Worm (Caenorhabditis elegans) whole organism, late embryonic: Measurements from ENCODE around the gene F46C8.1.

ENCODE experiments used
- C38D4.7 ChIP-seq: fragments of 200-800 bp; sonication (Bioruptor generic); optimal IDR thresholded peaks from 2 replicates; lab custom pipeline; 2018; ENCODE audit warnings: mild to moderate bottlenecking, missing genetic modification characterization, moderate library complexity, missing compliant biosample characterization
- F13H6.1 ChIP-seq: sonication (generic microtip); optimal IDR thresholded peaks from 2 replicates; lab custom pipeline; 2016; ENCODE audit warnings: missing genetic modification characterization, missing compliant biosample characterization
- K02D7.2 ChIP-seq: sonication (generic microtip); optimal IDR thresholded peaks from 2 replicates; lab custom pipeline; 2017; ENCODE audit warnings: mild to moderate bottlenecking, missing genetic modification characterization, missing compliant biosample characterization
- K09A11.1 ChIP-seq: sonication (generic microtip); optimal IDR thresholded peaks from 2 replicates; lab custom pipeline; 2017; ENCODE audit warnings: antibody characterized with exemption, mild to moderate bottlenecking, missing genetic modification characterization, missing compliant biosample characterization; ENCODE audit not compliant: insufficient read depth
- T23F11.4 ChIP-seq: fragments of 200-800 bp; sonication (Bioruptor generic); optimal IDR thresholded peaks from 2 replicates; lab custom pipeline; 2018; ENCODE audit warnings: mild to moderate bottlenecking, missing genetic modification characterization, missing compliant biosample characterization
- Y22D7AL.16 ChIP-seq: sonication (generic microtip); optimal IDR thresholded peaks from 2 replicates; lab custom pipeline; 2016; ENCODE audit warnings: missing genetic modification characterization, missing compliant biosample characterization
- ahr-1 ChIP-seq: sonication (generic microtip); optimal IDR thresholded peaks from 2 replicates; lab custom pipeline; 2016; ENCODE audit warnings: missing genetic modification characterization, missing compliant biosample characterization
- ama-1 ChIP-seq: fragments of 150-350 bp; optimal IDR thresholded peaks from 2 replicates; lab custom pipeline; 2014
- ceh-18 ChIP-seq: sonication (generic microtip); optimal IDR thresholded peaks from 2 replicates; lab custom pipeline; 2016; ENCODE audit warnings: missing genetic modification characterization, missing compliant biosample characterization
- ceh-19 ChIP-seq: fragments of 200-800 bp; sonication (Bioruptor generic); optimal IDR thresholded peaks from 2 replicates; lab custom pipeline; 2018; ENCODE audit warnings: mild to moderate bottlenecking, missing genetic modification characterization, missing compliant biosample characterization
- ceh-30 ChIP-seq: fragments of 150-350 bp; optimal IDR thresholded peaks from 2 replicates; lab custom pipeline; 2014; ENCODE audit warnings: missing biosample characterization, missing genetic modification characterization
- ceh-31 ChIP-seq: sonication (generic microtip); optimal IDR thresholded peaks from 2 replicates; lab custom pipeline; 2016; ENCODE audit warnings: missing genetic modification characterization, missing compliant biosample characterization
- ceh-34 ChIP-seq: sonication (generic microtip); optimal IDR thresholded peaks from 2 replicates; lab custom pipeline; 2016; ENCODE audit warnings: mild to moderate bottlenecking, missing genetic modification characterization, missing compliant biosample characterization
- ceh-45 ChIP-seq: fragments of 200-800 bp; sonication (Bioruptor generic); IDR thresholded peaks from 2 replicates; pipeline ENCODE4 v1.3.6; 2022; ENCODE audit warnings: missing genetic modification reagents, missing genetic modification characterization, missing compliant biosample characterization
- ceh-48 ChIP-seq: sonication (generic microtip); optimal IDR thresholded peaks from 2 replicates; lab custom pipeline; 2016; ENCODE audit warnings: missing genetic modification characterization, inconsistent platforms, missing compliant biosample characterization
- ceh-6 ChIP-seq: fragments of 200-800 bp; sonication (Bioruptor generic); optimal IDR thresholded peaks from 2 replicates; lab custom pipeline; 2018; ENCODE audit warnings: mild to moderate bottlenecking, missing genetic modification characterization, missing compliant biosample characterization
- ceh-9 ChIP-seq: sonication (generic microtip); optimal IDR thresholded peaks from 2 replicates; lab custom pipeline; 2016; ENCODE audit warnings: mild to moderate bottlenecking, missing genetic modification characterization, inconsistent platforms, missing compliant biosample characterization
- che-1 ChIP-seq: sonication (generic microtip); optimal IDR thresholded peaks from 2 replicates; lab custom pipeline; 2016; ENCODE audit warnings: mild to moderate bottlenecking, missing genetic modification characterization, missing compliant biosample characterization
- dmd-4 ChIP-seq: sonication (generic microtip); optimal IDR thresholded peaks from 2 replicates; lab custom pipeline; 2016; ENCODE audit warnings: borderline replicate concordance, missing genetic modification characterization, missing compliant biosample characterization
- elt-2 ChIP-seq: sonication (generic microtip); optimal IDR thresholded peaks from 2 replicates; lab custom pipeline; 2016; ENCODE audit warnings: missing genetic modification reagents, missing genetic modification characterization, missing compliant biosample characterization
- ets-4 ChIP-seq: sonication (generic microtip); optimal IDR thresholded peaks from 2 replicates; lab custom pipeline; 2016; ENCODE audit warnings: missing genetic modification characterization, missing compliant biosample characterization
- fax-1 ChIP-seq: sonication (generic microtip); optimal IDR thresholded peaks from 2 replicates; lab custom pipeline; 2016; ENCODE audit warnings: missing genotype, missing genetic modification characterization, missing compliant biosample characterization
- fkh-10 ChIP-seq: fragments of 150-350 bp; optimal IDR thresholded peaks from 2 replicates; lab custom pipeline; 2014; ENCODE audit warnings: missing biosample characterization, missing genetic modification reagents, missing genetic modification characterization
- fkh-6 ChIP-seq: sonication (generic microtip); optimal IDR thresholded peaks from 2 replicates; lab custom pipeline; 2016; ENCODE audit warnings: missing genetic modification characterization, missing compliant biosample characterization
- gmeb-2 ChIP-seq: sonication (generic microtip); optimal IDR thresholded peaks from 2 replicates; lab custom pipeline; 2016; ENCODE audit warnings: missing genetic modification characterization, inconsistent platforms, missing compliant biosample characterization
- hlh-13 ChIP-seq: fragments of 200-800 bp; sonication (Bioruptor generic); optimal IDR thresholded peaks from 2 replicates; lab custom pipeline; 2018; ENCODE audit warnings: mild to moderate bottlenecking, missing genetic modification characterization, missing compliant biosample characterization
- hlh-15 ChIP-seq: sonication (generic microtip); optimal IDR thresholded peaks from 2 replicates; lab custom pipeline; 2016; ENCODE audit warnings: missing genetic modification characterization, missing compliant biosample characterization
- hlh-6 ChIP-seq: sonication (generic microtip); optimal IDR thresholded peaks from 2 replicates; lab custom pipeline; 2016; ENCODE audit warnings: missing genotype, missing genetic modification characterization, missing compliant biosample characterization
- hlh-8 ChIP-seq: sonication (generic microtip); optimal IDR thresholded peaks from 2 replicates; lab custom pipeline; 2016; ENCODE audit warnings: missing genotype, missing genetic modification characterization, missing compliant biosample characterization
- lim-6 ChIP-seq: sonication (generic microtip); optimal IDR thresholded peaks from 2 replicates; lab custom pipeline; 2016; ENCODE audit warnings: missing genetic modification characterization, missing compliant biosample characterization
- madf-2 ChIP-seq: sonication (generic microtip); optimal IDR thresholded peaks from 2 replicates; lab custom pipeline; 2017; ENCODE audit warnings: missing genetic modification characterization, missing compliant biosample characterization
- mec-3 ChIP-seq: sonication (generic microtip); optimal IDR thresholded peaks from 2 replicates; lab custom pipeline; 2016; ENCODE audit warnings: borderline replicate concordance, missing genetic modification characterization, missing compliant biosample characterization
- nfya-1 ChIP-seq: sonication (generic microtip); optimal IDR thresholded peaks from 2 replicates; lab custom pipeline; 2017; ENCODE audit warnings: missing genetic modification characterization, mild to moderate bottlenecking, missing compliant biosample characterization, antibody characterized with exemption, moderate library complexity
- nhr-232 ChIP-seq: sonication (generic microtip); optimal IDR thresholded peaks from 2 replicates; lab custom pipeline; 2016; ENCODE audit warnings: missing genetic modification characterization, missing compliant biosample characterization
- npax-4 ChIP-seq: sonication (generic microtip); optimal IDR thresholded peaks from 2 replicates; lab custom pipeline; 2016; ENCODE audit warnings: missing genetic modification characterization, missing compliant biosample characterization
- pax-1 ChIP-seq: fragments of 150-350 bp; optimal IDR thresholded peaks from 2 replicates; lab custom pipeline; 2014; ENCODE audit warnings: missing biosample characterization, missing genetic modification characterization
- pha-4 ChIP-seq: fragments of 150-350 bp; optimal IDR thresholded peaks from 2 replicates; lab custom pipeline; 2018; ENCODE audit warnings: missing biosample characterization, missing genetic modification reagents, missing genetic modification characterization
- pqm-1 ChIP-seq: sonication (generic microtip); optimal IDR thresholded peaks from 2 replicates; lab custom pipeline; 2016; ENCODE audit warnings: missing genetic modification characterization, missing compliant biosample characterization
- pros-1 ChIP-seq: fragments of 150-350 bp; optimal IDR thresholded peaks from 2 replicates; lab custom pipeline; 2014; ENCODE audit warnings: missing biosample characterization, missing genetic modification reagents, missing genetic modification characterization
- ref-2 ChIP-seq: sonication (generic microtip); optimal IDR thresholded peaks from 2 replicates; lab custom pipeline; 2016; ENCODE audit warnings: missing genetic modification characterization, missing compliant biosample characterization
- rnt-1 ChIP-seq: sonication (generic microtip); optimal IDR thresholded peaks from 2 replicates; lab custom pipeline; 2016; ENCODE audit warnings: missing genetic modification characterization, missing compliant biosample characterization
- sox-2 ChIP-seq: fragments of 200-800 bp; sonication (Bioruptor generic); IDR thresholded peaks from 2 replicates; pipeline ENCODE4 v1.3.6; 2022; ENCODE audit warnings: missing genetic modification reagents, missing genetic modification characterization, missing compliant biosample characterization
- syd-9 ChIP-seq: sonication (generic microtip); optimal IDR thresholded peaks from 2 replicates; lab custom pipeline; 2016; ENCODE audit warnings: mild to moderate bottlenecking, missing genetic modification characterization, moderate library complexity, missing compliant biosample characterization
- tbx-2 ChIP-seq: sonication (generic microtip); optimal IDR thresholded peaks from 2 replicates; lab custom pipeline; 2016; ENCODE audit warnings: missing genetic modification characterization, missing compliant biosample characterization
- tbx-7 ChIP-seq: sonication (generic microtip); optimal IDR thresholded peaks from 2 replicates; lab custom pipeline; 2016; ENCODE audit warnings: missing genotype, missing genetic modification characterization, missing compliant biosample characterization
- unc-55 ChIP-seq: sonication (generic microtip); optimal IDR thresholded peaks from 2 replicates; lab custom pipeline; 2017; ENCODE audit warnings: missing biosample characterization, missing genetic modification reagents, missing genetic modification characterization
- zip-5 ChIP-seq: sonication (generic microtip); optimal IDR thresholded peaks from 2 replicates; lab custom pipeline; 2016; ENCODE audit warnings: missing genetic modification characterization, missing compliant biosample characterization

Gene F46C8.1

ce11 chrX:7512714-7513113 lies 35.5 kb upstream of the F46C8.1 start:
- TF ChIP-seq che-1 (tag; lab: Kevin White, UChicago) (no peak), syd-9 (tag; lab: Kevin White, UChicago) (no peak), gmeb-2 (no peak), nhr-232 (tag; lab: Kevin White, UChicago) (no peak), npax-4 (no peak), hlh-6 (tag; lab: Kevin White, UChicago) (no peak), pax-1 (tag; lab: Kevin White, UChicago) (no peak), hlh-8 (tag; lab: Kevin White, UChicago) (no peak)

ce11 chrX:7519569-7519968 lies 28.7 kb upstream of the F46C8.1 start, which contains the start of gene chts-1:
chts-1 (minus strand) TSS chrX:7519669.
- TF ChIP-seq ceh-48 (no peak), hlh-15 (tag; lab: Kevin White, UChicago) (no peak)

- no peak for TF ChIP-seq elt-2 (tag; lab: Kevin White, UChicago)
- TF ChIP-seq unc-55 (GFP tag; lab: Kevin White, UChicago) = peak; percentile 9
- peak; percentile 4 for TF ChIP-seq tbx-2
These were observed 25.7 kb upstream of the F46C8.1 start for ce11 chrX:7522595-7522994.

- TF ChIP-seq pqm-1 (tag; lab: Kevin White, UChicago) (no peak), madf-2 (tag; lab: Kevin White, UChicago) (no peak), ahr-1 (tag; lab: Kevin White, UChicago) (no peak), C38D4.7 (GFP tag; lab: Kevin White, UChicago) (no peak), pros-1 (tag; lab: Kevin White, UChicago) (no peak), ceh-48 (no peak), ceh-31 (tag; lab: Kevin White, UChicago) (no peak), hlh-15 (tag; lab: Kevin White, UChicago) (no peak), ets-4 (tag; lab: Kevin White, UChicago) (no peak), fkh-10 (no peak), rnt-1 (tag; lab: Kevin White, UChicago) (peak; percentile 68), hlh-13 (GFP tag; lab: Kevin White, UChicago) (no peak), nfya-1 (peak; percentile 8), pha-4 (no peak), T23F11.4 (GFP tag; lab: Kevin White, UChicago) (no peak), F13H6.1 (tag; lab: Kevin White, UChicago) (no peak), ceh-18 (tag; lab: Kevin White, UChicago) (peak; percentile 80), ceh-6 (GFP tag; lab: Kevin White, UChicago) (no peak), npax-4 (no peak), fax-1 (no peak), sox-2 (GFP tag; lab: Robert Waterston, UW) (no peak), ceh-9 (tag; lab: Kevin White, UChicago) (no peak), dmd-4 (tag; lab: Kevin White, UChicago) (no peak), ama-1 (lab: Kevin White, UChicago) (no peak), unc-55 (GFP tag; lab: Kevin White, UChicago) (peak; percentile 22), lim-6 (tag; lab: Kevin White, UChicago) (no peak), che-1 (tag; lab: Kevin White, UChicago) (no peak), mec-3 (tag; lab: Kevin White, UChicago) (no peak), hlh-8 (tag; lab: Kevin White, UChicago) (no peak), Y22D7AL.16 (tag; lab: Kevin White, UChicago) (no peak), ceh-30 (tag; lab: Kevin White, UChicago) (no peak), nhr-232 (tag; lab: Kevin White, UChicago) (no peak), K02D7.2 (tag; lab: Kevin White, UChicago) (no peak), ceh-19 (GFP tag; lab: Kevin White, UChicago) (no peak), ref-2 (tag; lab: Kevin White, UChicago) (no peak), tbx-7 (tag; lab: Kevin White, UChicago) (no peak), ceh-45 (GFP tag; lab: Robert Waterston, UW) (no peak), zip-5 (tag; lab: Kevin White, UChicago) (no peak), K09A11.1 (tag; lab: Kevin White, UChicago) (no peak), ceh-34 (tag; lab: Kevin White, UChicago) (peak; percentile 34), tbx-2 (peak; percentile 4), pax-1 (tag; lab: Kevin White, UChicago) (no peak), fkh-6 (no peak)
These were observed 24.5 kb upstream of the F46C8.1 start for ce11 chrX:7523799-7524198.
